Fruit fly (Drosophila melanogaster) whole organism, prepupa: ENCODE measurements around the gene wfs1.
A peak's percentile ranks its signal among the peaks of the same experiment; 100 is the strongest.

Experiments used
- Blimp-1 ChIP-seq: fragments of 200-800 bp; sonication (Bioruptor generic); optimal IDR thresholded peaks from 3 replicates; lab custom pipeline; 2017; ENCODE audit warnings: missing biosample characterization, missing genetic modification characterization, mild to moderate bottlenecking, moderate library complexity, missing genetic modification reagents
- CG10669 ChIP-seq: fragments of 200-800 bp; sonication (Bioruptor generic); optimal IDR thresholded peaks from 3 replicates; lab custom pipeline; 2018; ENCODE audit warnings: missing biosample characterization, mild to moderate bottlenecking, missing genetic modification characterization, moderate library complexity
- CG11762 ChIP-seq: fragments of 200-800 bp; sonication (Bioruptor generic); optimal IDR thresholded peaks from 3 replicates; lab custom pipeline; 2016; ENCODE audit warnings: missing biosample characterization, missing genetic modification characterization; ENCODE audit not compliant: insufficient read depth
- CG15336 ChIP-seq: fragments of 200-800 bp; sonication (Bioruptor generic); IDR thresholded peaks from 2 replicates; pipeline ENCODE4 v1.3.6; 2022; ENCODE audit warnings: missing biosample characterization, missing genetic modification characterization
- CG1621 ChIP-seq: fragments of 200-800 bp; sonication (Bioruptor generic); optimal IDR thresholded peaks from 3 replicates; lab custom pipeline; 2018; ENCODE audit warnings: missing biosample characterization, mild to moderate bottlenecking, missing genetic modification characterization
- CG3032 ChIP-seq: fragments of 200-800 bp; optimal IDR thresholded peaks from 2 replicates; lab custom pipeline; 2019; ENCODE audit warnings: missing biosample characterization, mild to moderate bottlenecking, missing genetic modification characterization, moderate library complexity
- CG31627 ChIP-seq: fragments of 200-800 bp; sonication (Bioruptor generic); optimal IDR thresholded peaks from 3 replicates; lab custom pipeline; 2016; ENCODE audit warnings: missing biosample characterization, missing genetic modification characterization
- CG32006 ChIP-seq: fragments of 200-800 bp; sonication (Bioruptor generic); optimal IDR thresholded peaks from 3 replicates; lab custom pipeline; 2017; ENCODE audit warnings: missing biosample characterization, mild to moderate bottlenecking, missing genetic modification characterization
- CG34406 ChIP-seq: fragments of 200-800 bp; sonication (Bioruptor generic); optimal IDR thresholded peaks from 3 replicates; lab custom pipeline; 2016; ENCODE audit warnings: missing biosample characterization, missing genetic modification characterization
- CG3919 ChIP-seq: fragments of 200-800 bp; sonication (Bioruptor generic); optimal IDR thresholded peaks from 3 replicates; lab custom pipeline; 2016; ENCODE audit warnings: missing biosample characterization, missing genetic modification characterization
- CG4318 ChIP-seq: fragments of 200-800 bp; sonication (Bioruptor generic); optimal IDR thresholded peaks from 3 replicates; lab custom pipeline; 2017; ENCODE audit warnings: missing biosample characterization, mild to moderate bottlenecking, missing genetic modification characterization
- CG6276 ChIP-seq: fragments of 200-800 bp; sonication (Bioruptor generic); optimal IDR thresholded peaks from 2 replicates; lab custom pipeline; 2017; ENCODE audit warnings: missing biosample characterization, mild to moderate bottlenecking, missing genetic modification characterization
- CG6792 ChIP-seq: fragments of 200-800 bp; sonication (Bioruptor generic); optimal IDR thresholded peaks from 3 replicates; lab custom pipeline; 2016; ENCODE audit warnings: missing biosample characterization, missing genetic modification characterization
- CG6808 ChIP-seq: fragments of 200-800 bp; sonication (Bioruptor generic); optimal IDR thresholded peaks from 3 replicates; lab custom pipeline; 2017; ENCODE audit warnings: missing biosample characterization, missing genetic modification characterization, mild to moderate bottlenecking, moderate library complexity, missing genetic modification reagents
- CG6854 ChIP-seq: fragments of 200-800 bp; sonication (Bioruptor generic); optimal IDR thresholded peaks from 2 replicates; lab custom pipeline; 2017; ENCODE audit warnings: missing biosample characterization, mild to moderate bottlenecking, missing genetic modification characterization
- CG7368 ChIP-seq: fragments of 200-800 bp; sonication (Bioruptor generic); optimal IDR thresholded peaks from 3 replicates; lab custom pipeline; 2016; ENCODE audit warnings: missing biosample characterization, missing genetic modification characterization
- CG8119 ChIP-seq: fragments of 200-800 bp; sonication (Bioruptor generic); IDR thresholded peaks from 3 replicates; pipeline ENCODE4 v1.3.6; 2022; ENCODE audit warnings: missing biosample characterization, missing genetic modification characterization
- CG8632 ChIP-seq: fragments of 200-800 bp; sonication (Bioruptor generic); optimal IDR thresholded peaks from 3 replicates; lab custom pipeline; 2016; ENCODE audit warnings: missing biosample characterization, missing genetic modification characterization
- Eip78C ChIP-seq: fragments of 200-800 bp; sonication (Bioruptor generic); peaks from one replicate; lab custom pipeline; 2016; ENCODE audit warnings: missing biosample characterization, missing genetic modification characterization
- Eip93F ChIP-seq: fragments of 200-800 bp; sonication (Bioruptor generic); optimal IDR thresholded peaks from 2 replicates; lab custom pipeline; 2016; ENCODE audit warnings: missing biosample characterization, mild to moderate bottlenecking, missing genetic modification characterization
- Ets96B ChIP-seq: fragments of 200-800 bp; optimal IDR thresholded peaks from 2 replicates; lab custom pipeline; 2019; ENCODE audit warnings: missing biosample characterization, mild to moderate bottlenecking, missing genetic modification characterization, moderate library complexity
- Hr38 ChIP-seq: sonication (Bioruptor generic); optimal IDR thresholded peaks from 2 replicates; lab custom pipeline; 2016; ENCODE audit warnings: missing biosample characterization, missing genetic modification characterization
- Hr39 ChIP-seq: fragments of 200-800 bp; sonication (Bioruptor generic); optimal IDR thresholded peaks from 2 replicates; lab custom pipeline; 2016; ENCODE audit warnings: missing biosample characterization, missing genetic modification characterization
- Hr4 ChIP-seq: fragments of 200-800 bp; sonication (Bioruptor generic); optimal IDR thresholded peaks from 3 replicates; lab custom pipeline; 2016; ENCODE audit warnings: missing biosample characterization, missing genetic modification characterization
- Met ChIP-seq: fragments of 200-800 bp; sonication (Bioruptor generic); optimal IDR thresholded peaks from 3 replicates; lab custom pipeline; 2016; ENCODE audit warnings: missing biosample characterization, missing genetic modification characterization
- OdsH ChIP-seq: fragments of 200-800 bp; sonication (Bioruptor generic); optimal IDR thresholded peaks from 3 replicates; lab custom pipeline; 2016; ENCODE audit warnings: missing biosample characterization, missing genetic modification characterization
- Sox14 ChIP-seq: fragments of 200-800 bp; sonication (Bioruptor generic); optimal IDR thresholded peaks from 3 replicates; lab custom pipeline; 2016; ENCODE audit warnings: missing biosample characterization, missing genetic modification characterization
- Sox15 ChIP-seq: fragments of 200-800 bp; sonication (Bioruptor generic); optimal IDR thresholded peaks from 3 replicates; lab custom pipeline; 2016; ENCODE audit warnings: missing biosample characterization, missing genetic modification characterization
- achi ChIP-seq: fragments of 200-800 bp; sonication (Bioruptor generic); optimal IDR thresholded peaks from 3 replicates; lab custom pipeline; 2016; ENCODE audit warnings: missing biosample characterization, missing genetic modification characterization
- acj6 ChIP-seq: fragments of 200-800 bp; sonication (Bioruptor generic); optimal IDR thresholded peaks from 3 replicates; lab custom pipeline; 2016; ENCODE audit warnings: missing biosample characterization, missing genetic modification characterization
- dac ChIP-seq: fragments of 200-800 bp; sonication (Bioruptor generic); optimal IDR thresholded peaks from 2 replicates; lab custom pipeline; 2017; ENCODE audit warnings: missing biosample characterization, mild to moderate bottlenecking, missing genetic modification characterization
- eg ChIP-seq: fragments of 200-800 bp; sonication (Bioruptor generic); IDR thresholded peaks from 3 replicates; pipeline ENCODE4 v1.3.6; 2022; ENCODE audit warnings: missing biosample characterization, missing genetic modification characterization
- esn ChIP-seq: fragments of 200-800 bp; sonication (Bioruptor generic); optimal IDR thresholded peaks from 2 replicates; lab custom pipeline; 2016; ENCODE audit warnings: missing biosample characterization, mild to moderate bottlenecking, missing genetic modification characterization, moderate library complexity
- fd59A ChIP-seq: fragments of 200-800 bp; sonication (Bioruptor generic); optimal IDR thresholded peaks from 2 replicates; lab custom pipeline; 2017; ENCODE audit warnings: missing biosample characterization, mild to moderate bottlenecking, missing genetic modification characterization, missing genetic modification reagents
- fd85E ChIP-seq: fragments of 200-800 bp; sonication (Bioruptor generic); optimal IDR thresholded peaks from 3 replicates; lab custom pipeline; 2016; ENCODE audit warnings: missing biosample characterization, missing genetic modification characterization
- fkh ChIP-seq: fragments of 200-800 bp; sonication (Bioruptor generic); optimal IDR thresholded peaks from 3 replicates; lab custom pipeline; 2017; ENCODE audit warnings: missing biosample characterization, mild to moderate bottlenecking, missing genetic modification characterization, moderate library complexity
- lz ChIP-seq: fragments of 200-800 bp; sonication (Bioruptor generic); optimal IDR thresholded peaks from 3 replicates; lab custom pipeline; 2016; ENCODE audit warnings: missing biosample characterization, missing genetic modification characterization
- net ChIP-seq: fragments of 200-800 bp; sonication (Bioruptor generic); optimal IDR thresholded peaks from 3 replicates; lab custom pipeline; 2016; ENCODE audit warnings: missing biosample characterization, missing genetic modification characterization
- pdm3 ChIP-seq: fragments of 200-800 bp; sonication (Bioruptor generic); optimal IDR thresholded peaks from 3 replicates; lab custom pipeline; 2016; ENCODE audit warnings: missing biosample characterization, missing genetic modification characterization
- salr ChIP-seq, 2 experiments: fragments of 200-800 bp; sonication (Bioruptor generic); optimal IDR thresholded peaks; 3 replicates each; lab custom pipeline; 2016 to 2018; ENCODE audit warnings: missing biosample characterization in 2 of 2, missing genetic modification characterization in 2 of 2, mild to moderate bottlenecking in 1 of 2
- svp ChIP-seq: fragments of 200-800 bp; sonication (Bioruptor generic); peaks from one replicate; lab custom pipeline; 2016; ENCODE audit warnings: missing biosample characterization, missing genetic modification characterization
- topi ChIP-seq: fragments of 200-800 bp; sonication (Bioruptor generic); optimal IDR thresholded peaks from 3 replicates; lab custom pipeline; 2016; ENCODE audit warnings: missing biosample characterization, missing genetic modification characterization
- vri ChIP-seq: fragments of 200-800 bp; sonication (Bioruptor generic); optimal IDR thresholded peaks from 3 replicates; lab custom pipeline; 2016; ENCODE audit warnings: missing biosample characterization, mild to moderate bottlenecking, missing genetic modification characterization

The wfs1 gene

DNA sequence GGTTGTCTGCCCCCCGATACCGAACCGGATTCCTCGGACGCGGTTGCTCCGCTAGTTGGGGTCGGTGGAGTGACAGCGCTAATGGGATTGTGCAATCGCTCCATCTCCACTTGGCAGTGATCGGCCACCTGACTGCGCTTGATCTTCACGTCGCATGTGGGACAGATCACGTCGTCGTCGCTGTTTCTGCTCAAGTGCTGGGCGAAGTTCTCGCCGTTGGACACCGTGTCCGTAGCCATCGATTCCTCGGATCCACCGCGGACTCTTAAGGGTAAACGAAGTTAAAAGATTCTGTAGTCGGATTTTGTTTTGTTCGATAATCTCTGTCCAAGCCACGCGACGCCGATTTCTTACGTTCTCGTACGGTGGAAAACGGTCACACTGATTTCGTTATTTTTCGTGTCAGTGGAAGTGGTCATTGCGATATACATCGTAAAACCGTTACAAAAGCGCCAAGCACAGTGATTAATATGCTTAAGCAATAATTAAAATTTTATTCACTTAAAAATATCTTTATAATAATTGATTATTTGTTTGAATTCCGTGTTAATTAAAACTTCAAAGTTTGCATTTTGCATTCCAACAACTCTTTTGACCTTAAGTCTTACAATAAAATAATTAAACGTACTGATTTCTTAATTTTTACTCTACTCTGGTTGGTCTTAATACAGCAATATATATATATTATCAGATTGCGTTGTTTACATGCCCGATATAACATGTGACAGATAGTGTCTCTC is 36.0 kb upstream of the wfs1 start, which contains the start of gene RNF220:
Gene RNF220, minus strand, starts transcription at position 384 of the 740 bp plus-strand sequence.
- TF ChIP-seq OdsH (GFP tag; lab: Kevin White, UChicago) (peak; percentile 49), Sox15 (GFP tag; lab: Kevin White, UChicago) (peak; percentile 37), Eip78C (GFP tag; lab: Kevin White, UChicago) (peak; percentile 64), Blimp-1 (GFP tag; lab: Kevin White, UChicago) (no peak), CG3032 (tag; lab: Kevin White, UChicago) (peak; percentile 15), CG15336 (GFP tag; lab: Robert Waterston, UW) (0 out of 2 replicates have a peak, but pooled peaks have one; percentile 24), CG6276 (GFP tag; lab: Kevin White, UChicago) (no peak), CG32006 (peak; percentile 48), net (peak; percentile 50), CG31627 (no peak), esn (peak; percentile 28), CG10669 (GFP tag; lab: Kevin White, UChicago) (peak; percentile 24), CG1621 (tag; lab: Kevin White, UChicago) (no peak), Ets96B (tag; lab: Kevin White, UChicago) (no peak), achi (peak; percentile 31), CG34406 (GFP tag; lab: Kevin White, UChicago) (peak; percentile 12), eg (GFP tag; lab: Robert Waterston, UW) (peak; percentile 67; the same call in 2 of the 3 replicates), CG6808 (GFP tag; lab: Kevin White, UChicago) (no peak), salr (GFP tag; optimal IDR thresholded peaks at IDR 0.05; lab: Kevin White, UChicago) (peak in 1 of 2 experiments; percentile 51), dac (GFP tag; lab: Kevin White, UChicago) (no peak), acj6 (GFP tag; lab: Kevin White, UChicago) (peak; percentile 48), svp (GFP tag; lab: Kevin White, UChicago) (peak; percentile 66), fkh (GFP tag; lab: Kevin White, UChicago) (peak; percentile 26), CG11762 (peak; percentile 3), pdm3 (GFP tag; lab: Kevin White, UChicago) (peak; percentile 34), CG8119 (GFP tag; lab: Robert Waterston, UW) (peak; percentile 19; the same call in 1 of the 3 replicates), CG8632 (GFP tag; lab: Kevin White, UChicago) (peak; percentile 23), CG4318 (GFP tag; lab: Kevin White, UChicago) (peak; percentile 20), Hr4 (GFP tag; lab: Kevin White, UChicago) (peak; percentile 57), CG6854 (GFP tag; lab: Kevin White, UChicago) (no peak), lz (GFP tag; lab: Kevin White, UChicago) (no peak)

DNA sequence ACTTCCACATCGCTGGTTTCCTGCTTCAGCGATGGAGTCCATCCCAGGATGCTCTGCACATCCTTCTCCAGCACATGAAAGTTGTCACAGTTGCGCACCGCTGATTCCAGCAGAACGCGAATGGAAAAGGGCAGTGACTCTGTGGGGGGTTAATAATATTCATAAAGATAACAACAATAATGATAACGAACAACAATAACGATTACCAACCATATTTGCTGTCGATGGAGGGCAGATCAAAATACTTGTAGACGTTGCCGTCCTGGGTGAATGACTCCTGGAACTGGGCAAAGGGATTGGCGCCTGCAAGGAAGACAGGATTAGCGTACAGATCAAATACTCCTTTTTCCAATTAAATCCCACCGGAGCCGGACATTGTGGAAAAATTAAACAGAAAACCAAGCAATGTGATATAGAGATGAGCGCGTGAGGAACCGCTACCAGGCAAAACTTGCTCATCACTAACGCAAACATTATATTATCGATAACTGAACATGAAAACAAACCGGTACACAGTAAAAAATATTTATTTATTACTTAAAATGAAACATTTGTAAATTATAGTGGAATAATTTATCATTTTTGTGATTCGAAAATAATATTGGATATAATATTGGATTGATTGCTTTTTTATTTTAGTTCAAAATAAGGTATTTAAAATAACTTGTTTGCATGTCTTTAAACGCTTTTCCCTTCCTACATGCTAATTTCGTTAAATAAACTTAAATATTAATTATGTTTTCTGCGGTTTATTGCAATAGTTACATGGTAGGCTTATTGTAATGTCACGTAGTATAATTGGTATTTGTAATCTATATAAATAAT is 34.2 kb upstream of the wfs1 start, which contains the start of gene Irp-1A:
Gene Irp-1A, minus strand, starts transcription at position 439 of the 825 bp plus-strand sequence.
- peak; percentile 32 for TF ChIP-seq CG6808 (GFP tag; lab: Kevin White, UChicago)
- peak; percentile 78 for TF ChIP-seq CG3032 (tag; lab: Kevin White, UChicago)
- TF ChIP-seq CG6276 (GFP tag; lab: Kevin White, UChicago) = peak; percentile 40
- peak; percentile 80 for TF ChIP-seq Ets96B (tag; lab: Kevin White, UChicago)
- peak; percentile 45 for TF ChIP-seq CG8632 (GFP tag; lab: Kevin White, UChicago)
- TF ChIP-seq CG34406 (GFP tag; lab: Kevin White, UChicago) = peak; percentile 71
- peak; percentile 1 for TF ChIP-seq Sox15 (GFP tag; lab: Kevin White, UChicago)
- peak; percentile 47 for TF ChIP-seq lz (GFP tag; lab: Kevin White, UChicago)
- peak; percentile 89 for TF ChIP-seq Eip78C (GFP tag; lab: Kevin White, UChicago)
- no peak for TF ChIP-seq CG4318 (GFP tag; lab: Kevin White, UChicago)
- TF ChIP-seq salr (GFP tag; optimal IDR thresholded peaks at IDR 0.05; lab: Kevin White, UChicago) = peak in 1 of 2 experiments; percentile 24
- TF ChIP-seq Sox14 (GFP tag; lab: Kevin White, UChicago) = peak; percentile 46
- TF ChIP-seq CG15336 (GFP tag; lab: Robert Waterston, UW) = peak; percentile 88
- peak; percentile 49 for TF ChIP-seq CG7368 (GFP tag; lab: Kevin White, UChicago)
- TF ChIP-seq fd59A = no peak
- TF ChIP-seq CG6792 (GFP tag; lab: Kevin White, UChicago) = peak; percentile 50
- peak; percentile 54 for TF ChIP-seq vri (GFP tag; lab: Kevin White, UChicago)
- peak; percentile 68 for TF ChIP-seq CG3919 (GFP tag; lab: Kevin White, UChicago)
- peak; percentile 33 for TF ChIP-seq Hr39 (GFP tag; lab: Kevin White, UChicago)
- TF ChIP-seq Hr4 (GFP tag; lab: Kevin White, UChicago) = peak; percentile 54
- TF ChIP-seq Hr38 (GFP tag; lab: Kevin White, UChicago) = no peak
- TF ChIP-seq Eip93F (GFP tag; lab: Kevin White, UChicago) = peak; percentile 10
- TF ChIP-seq Met (GFP tag; lab: Kevin White, UChicago) = peak; percentile 46
- peak; percentile 0 for TF ChIP-seq fd85E
- TF ChIP-seq CG31627 = peak; percentile 32
- TF ChIP-seq net = peak; percentile 55
- peak; percentile 71 for TF ChIP-seq OdsH (GFP tag; lab: Kevin White, UChicago)
- TF ChIP-seq topi (GFP tag; lab: Kevin White, UChicago) = peak; percentile 47
- peak; percentile 73 for TF ChIP-seq esn
